Worm (Caenorhabditis elegans) whole organism, late embryonic: ENCODE data around the gene Y116A8C.463.

Experiments
- C08G9.2 ChIP-seq: sonication (generic microtip); optimal IDR thresholded peaks from 2 replicates; lab custom pipeline; 2016; ENCODE audit warnings: mild to moderate bottlenecking, missing genetic modification characterization, moderate library complexity, missing compliant biosample characterization
- C38D4.7 ChIP-seq: fragments of 200-800 bp; sonication (Bioruptor generic); optimal IDR thresholded peaks from 2 replicates; lab custom pipeline; 2018; ENCODE audit warnings: mild to moderate bottlenecking, missing genetic modification characterization, moderate library complexity, missing compliant biosample characterization
- K02D7.2 ChIP-seq: sonication (generic microtip); optimal IDR thresholded peaks from 2 replicates; lab custom pipeline; 2017; ENCODE audit warnings: mild to moderate bottlenecking, missing genetic modification characterization, missing compliant biosample characterization
- Y22D7AL.16 ChIP-seq: sonication (generic microtip); optimal IDR thresholded peaks from 2 replicates; lab custom pipeline; 2016; ENCODE audit warnings: missing genetic modification characterization, missing compliant biosample characterization
- ahr-1 ChIP-seq: sonication (generic microtip); optimal IDR thresholded peaks from 2 replicates; lab custom pipeline; 2016; ENCODE audit warnings: missing genetic modification characterization, missing compliant biosample characterization
- ama-1 ChIP-seq: fragments of 150-350 bp; optimal IDR thresholded peaks from 2 replicates; lab custom pipeline; 2014
- ceh-18 ChIP-seq: sonication (generic microtip); optimal IDR thresholded peaks from 2 replicates; lab custom pipeline; 2016; ENCODE audit warnings: missing genetic modification characterization, missing compliant biosample characterization
- ceh-19 ChIP-seq: fragments of 200-800 bp; sonication (Bioruptor generic); optimal IDR thresholded peaks from 2 replicates; lab custom pipeline; 2018; ENCODE audit warnings: mild to moderate bottlenecking, missing genetic modification characterization, missing compliant biosample characterization
- ceh-2 ChIP-seq: sonication (generic microtip); optimal IDR thresholded peaks from 2 replicates; lab custom pipeline; 2016; ENCODE audit warnings: missing genotype, missing genetic modification characterization, missing compliant biosample characterization
- ceh-22 ChIP-seq: sonication (generic microtip); optimal IDR thresholded peaks from 2 replicates; lab custom pipeline; 2017; ENCODE audit warnings: missing biosample characterization, missing genetic modification characterization
- ceh-24 ChIP-seq: sonication (generic microtip); optimal IDR thresholded peaks from 2 replicates; lab custom pipeline; 2016; ENCODE audit warnings: mild to moderate bottlenecking, missing genetic modification characterization, missing compliant biosample characterization
- ceh-31 ChIP-seq: sonication (generic microtip); optimal IDR thresholded peaks from 2 replicates; lab custom pipeline; 2016; ENCODE audit warnings: missing genetic modification characterization, missing compliant biosample characterization
- ceh-45 ChIP-seq: fragments of 200-800 bp; sonication (Bioruptor generic); IDR thresholded peaks from 2 replicates; pipeline ENCODE4 v1.3.6; 2022; ENCODE audit warnings: missing genetic modification reagents, missing genetic modification characterization, missing compliant biosample characterization
- ceh-48 ChIP-seq: sonication (generic microtip); optimal IDR thresholded peaks from 2 replicates; lab custom pipeline; 2016; ENCODE audit warnings: missing genetic modification characterization, inconsistent platforms, missing compliant biosample characterization
- ceh-6 ChIP-seq: fragments of 200-800 bp; sonication (Bioruptor generic); optimal IDR thresholded peaks from 2 replicates; lab custom pipeline; 2018; ENCODE audit warnings: mild to moderate bottlenecking, missing genetic modification characterization, missing compliant biosample characterization
- ceh-9 ChIP-seq: sonication (generic microtip); optimal IDR thresholded peaks from 2 replicates; lab custom pipeline; 2016; ENCODE audit warnings: mild to moderate bottlenecking, missing genetic modification characterization, inconsistent platforms, missing compliant biosample characterization
- dmd-4 ChIP-seq: sonication (generic microtip); optimal IDR thresholded peaks from 2 replicates; lab custom pipeline; 2016; ENCODE audit warnings: borderline replicate concordance, missing genetic modification characterization, missing compliant biosample characterization
- elt-2 ChIP-seq: sonication (generic microtip); optimal IDR thresholded peaks from 2 replicates; lab custom pipeline; 2016; ENCODE audit warnings: missing genetic modification reagents, missing genetic modification characterization, missing compliant biosample characterization
- elt-4 ChIP-seq: sonication (generic microtip); optimal IDR thresholded peaks from 2 replicates; lab custom pipeline; 2016; ENCODE audit warnings: missing genetic modification characterization, missing compliant biosample characterization
- ets-4 ChIP-seq: sonication (generic microtip); optimal IDR thresholded peaks from 2 replicates; lab custom pipeline; 2016; ENCODE audit warnings: missing genetic modification characterization, missing compliant biosample characterization
- eyg-1 ChIP-seq: sonication (generic microtip); optimal IDR thresholded peaks from 2 replicates; lab custom pipeline; 2016; ENCODE audit warnings: missing genotype, missing genetic modification characterization, missing compliant biosample characterization
- fax-1 ChIP-seq: sonication (generic microtip); optimal IDR thresholded peaks from 2 replicates; lab custom pipeline; 2016; ENCODE audit warnings: missing genotype, missing genetic modification characterization, missing compliant biosample characterization
- fkh-10 ChIP-seq: fragments of 150-350 bp; optimal IDR thresholded peaks from 2 replicates; lab custom pipeline; 2014; ENCODE audit warnings: missing biosample characterization, missing genetic modification reagents, missing genetic modification characterization
- fkh-6 ChIP-seq: sonication (generic microtip); optimal IDR thresholded peaks from 2 replicates; lab custom pipeline; 2016; ENCODE audit warnings: missing genetic modification characterization, missing compliant biosample characterization
- gmeb-2 ChIP-seq: sonication (generic microtip); optimal IDR thresholded peaks from 2 replicates; lab custom pipeline; 2016; ENCODE audit warnings: missing genetic modification characterization, inconsistent platforms, missing compliant biosample characterization
- hlh-30 ChIP-seq: sonication (generic microtip); optimal IDR thresholded peaks from 2 replicates; lab custom pipeline; 2017; ENCODE audit warnings: antibody characterized with exemption, missing genetic modification characterization, missing compliant biosample characterization; ENCODE audit not compliant: insufficient read depth
- hlh-6 ChIP-seq: sonication (generic microtip); optimal IDR thresholded peaks from 2 replicates; lab custom pipeline; 2016; ENCODE audit warnings: missing genotype, missing genetic modification characterization, missing compliant biosample characterization
- hlh-8 ChIP-seq: sonication (generic microtip); optimal IDR thresholded peaks from 2 replicates; lab custom pipeline; 2016; ENCODE audit warnings: missing genotype, missing genetic modification characterization, missing compliant biosample characterization
- nfya-1 ChIP-seq: sonication (generic microtip); optimal IDR thresholded peaks from 2 replicates; lab custom pipeline; 2017; ENCODE audit warnings: missing genetic modification characterization, mild to moderate bottlenecking, missing compliant biosample characterization, antibody characterized with exemption, moderate library complexity
- odd-2 ChIP-seq: sonication (generic microtip); optimal IDR thresholded peaks from 2 replicates; lab custom pipeline; 2017; ENCODE audit warnings: antibody characterized with exemption, mild to moderate bottlenecking, missing genetic modification characterization, missing compliant biosample characterization
- pat-9 ChIP-seq: fragments of 200-800 bp; sonication (Bioruptor generic); optimal IDR thresholded peaks from 2 replicates; lab custom pipeline; 2018; ENCODE audit warnings: mild to moderate bottlenecking, missing genetic modification characterization, moderate library complexity, missing compliant biosample characterization
- pha-2 ChIP-seq: sonication (generic microtip); optimal IDR thresholded peaks from 2 replicates; lab custom pipeline; 2017; ENCODE audit warnings: mild to moderate bottlenecking, missing genetic modification characterization, missing compliant biosample characterization
- pha-4 ChIP-seq: fragments of 150-350 bp; optimal IDR thresholded peaks from 2 replicates; lab custom pipeline; 2018; ENCODE audit warnings: missing biosample characterization, missing genetic modification reagents, missing genetic modification characterization
- pqm-1 ChIP-seq: sonication (generic microtip); optimal IDR thresholded peaks from 2 replicates; lab custom pipeline; 2016; ENCODE audit warnings: missing genetic modification characterization, missing compliant biosample characterization
- pros-1 ChIP-seq: fragments of 150-350 bp; optimal IDR thresholded peaks from 2 replicates; lab custom pipeline; 2014; ENCODE audit warnings: missing biosample characterization, missing genetic modification reagents, missing genetic modification characterization
- ref-2 ChIP-seq: sonication (generic microtip); optimal IDR thresholded peaks from 2 replicates; lab custom pipeline; 2016; ENCODE audit warnings: missing genetic modification characterization, missing compliant biosample characterization
- sox-2 ChIP-seq: fragments of 200-800 bp; sonication (Bioruptor generic); IDR thresholded peaks from 2 replicates; pipeline ENCODE4 v1.3.6; 2022; ENCODE audit warnings: missing genetic modification reagents, missing genetic modification characterization, missing compliant biosample characterization
- sox-4 ChIP-seq: sonication (generic microtip); optimal IDR thresholded peaks from 2 replicates; lab custom pipeline; 2017; ENCODE audit warnings: mild to moderate bottlenecking, missing genetic modification characterization, inconsistent platforms, missing compliant biosample characterization
- tbx-2 ChIP-seq: sonication (generic microtip); optimal IDR thresholded peaks from 2 replicates; lab custom pipeline; 2016; ENCODE audit warnings: missing genetic modification characterization, missing compliant biosample characterization
- tbx-7 ChIP-seq: sonication (generic microtip); optimal IDR thresholded peaks from 2 replicates; lab custom pipeline; 2016; ENCODE audit warnings: missing genotype, missing genetic modification characterization, missing compliant biosample characterization
- unc-3 ChIP-seq, 2 experiments: fragments of 200-800 bp in 1 of 2; sonication (Bioruptor generic) in 1 of 2; sonication (generic microtip) in 1 of 2; conservative IDR thresholded peaks in 1 of 2; optimal IDR thresholded peaks in 1 of 2; 2 replicates each; pipeline versions ENCODE4 v1.3.6 to Lab custom; 2016 to 2022; ENCODE audit warnings: missing compliant biosample characterization in 2 of 2, missing genetic modification characterization in 2 of 2, missing genetic modification reagents in 1 of 2
- unc-86 ChIP-seq: sonication (generic microtip); optimal IDR thresholded peaks from 2 replicates; lab custom pipeline; 2016; ENCODE audit warnings: missing genetic modification characterization, missing compliant biosample characterization
- zip-5 ChIP-seq: sonication (generic microtip); optimal IDR thresholded peaks from 2 replicates; lab custom pipeline; 2016; ENCODE audit warnings: missing genetic modification characterization, missing compliant biosample characterization

Y116A8C.463 gene

DNA sequence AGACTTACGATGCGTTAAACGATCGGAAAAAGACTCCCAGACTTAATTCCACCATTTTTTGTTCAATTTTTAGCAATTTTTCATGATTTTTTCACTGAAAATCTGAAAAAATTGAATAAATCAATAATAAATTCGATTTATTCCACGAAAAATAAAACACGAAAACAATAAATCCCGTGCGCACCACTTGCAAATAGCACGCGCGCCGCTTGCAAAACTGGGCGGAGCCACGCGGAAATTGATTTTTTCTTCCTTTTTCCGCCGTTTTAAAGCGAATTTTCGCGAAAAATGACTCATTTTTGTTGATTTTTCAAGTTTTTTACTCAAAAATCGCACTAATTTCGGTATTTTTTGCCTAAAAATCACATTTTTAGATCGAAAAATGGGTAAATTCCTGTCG, 27.2 kb downstream of the Y116A8C.463 start, which contains the start of the genes Y116A8C.9 and arf-6 (continued):
- TF ChIP-seq dmd-4 (tag; lab: Kevin White, UChicago), result peak; percentile 18
- no peak for TF ChIP-seq pha-2 (tag; lab: Kevin White, UChicago)
- no peak for TF ChIP-seq fkh-6 (tag; lab: Kevin White, UChicago)
- no peak for TF ChIP-seq pqm-1 (tag; lab: Kevin White, UChicago)
- no peak for TF ChIP-seq ceh-6
- no peak for TF ChIP-seq pros-1 (tag; lab: Kevin White, UChicago)
- TF ChIP-seq unc-86 (tag; lab: Kevin White, UChicago), result peak; percentile 69
- TF ChIP-seq unc-3 (GFP tag; conservative IDR thresholded peaks at IDR 0.05; lab: Robert Waterston, UW), result no peak
- peak; percentile 53 for TF ChIP-seq unc-3 (tag; optimal IDR thresholded peaks at IDR 0.05; lab: Kevin White, UChicago)
- no peak for TF ChIP-seq eyg-1 (tag; lab: Kevin White, UChicago)
- peak; percentile 22 for TF ChIP-seq C08G9.2 (tag; lab: Kevin White, UChicago)
- TF ChIP-seq sox-2 (GFP tag; lab: Robert Waterston, UW), result no peak
- TF ChIP-seq elt-4 (tag; lab: Kevin White, UChicago), result no peak
- peak; percentile 62 for TF ChIP-seq C38D4.7 (GFP tag; lab: Kevin White, UChicago)
- TF ChIP-seq tbx-2 (tag; lab: Kevin White, UChicago), result peak; percentile 42
- TF ChIP-seq ahr-1 (tag; lab: Kevin White, UChicago), result peak; percentile 62
- TF ChIP-seq ceh-2 (tag; lab: Kevin White, UChicago), result peak; percentile 56
- TF ChIP-seq fax-1, result peak; percentile 44
- TF ChIP-seq ceh-18, result no peak
- TF ChIP-seq odd-2 (tag; lab: Kevin White, UChicago), result no peak
- no peak for TF ChIP-seq fkh-10 (GFP tag; lab: Kevin White, UChicago)
- TF ChIP-seq ama-1, result no peak
- peak; percentile 43 for TF ChIP-seq zip-5 (tag; lab: Kevin White, UChicago)
- TF ChIP-seq ceh-22, result no peak
- TF ChIP-seq ceh-19 (GFP tag; lab: Kevin White, UChicago), result peak; percentile 68
- TF ChIP-seq ceh-9, result no peak
- TF ChIP-seq Y22D7AL.16 (tag; lab: Kevin White, UChicago), result peak; percentile 45
- TF ChIP-seq ref-2 (tag; lab: Kevin White, UChicago), result peak; percentile 1
- TF ChIP-seq hlh-30 (tag; lab: Kevin White, UChicago), result peak; percentile 48
- peak; percentile 55 for TF ChIP-seq nfya-1 (tag; lab: Kevin White, UChicago)
- TF ChIP-seq tbx-7 (tag; lab: Kevin White, UChicago), result peak; percentile 36
- TF ChIP-seq elt-2 (tag; lab: Kevin White, UChicago), result peak; percentile 75
- TF ChIP-seq ets-4, result no peak
- peak; percentile 56 for TF ChIP-seq gmeb-2 (tag; lab: Kevin White, UChicago)
- TF ChIP-seq ceh-31, result peak; percentile 61
- no peak for TF ChIP-seq hlh-6 (tag; lab: Kevin White, UChicago)
- peak; percentile 54 for TF ChIP-seq K02D7.2
- TF ChIP-seq pat-9 (tag; lab: Kevin White, UChicago), result peak; percentile 53
- TF ChIP-seq pha-4, result no peak
- TF ChIP-seq hlh-8 (tag; lab: Kevin White, UChicago), result peak; percentile 22
- peak; percentile 68 for TF ChIP-seq sox-4 (tag; lab: Kevin White, UChicago)
- peak; percentile 92 for TF ChIP-seq ceh-48

DNA sequence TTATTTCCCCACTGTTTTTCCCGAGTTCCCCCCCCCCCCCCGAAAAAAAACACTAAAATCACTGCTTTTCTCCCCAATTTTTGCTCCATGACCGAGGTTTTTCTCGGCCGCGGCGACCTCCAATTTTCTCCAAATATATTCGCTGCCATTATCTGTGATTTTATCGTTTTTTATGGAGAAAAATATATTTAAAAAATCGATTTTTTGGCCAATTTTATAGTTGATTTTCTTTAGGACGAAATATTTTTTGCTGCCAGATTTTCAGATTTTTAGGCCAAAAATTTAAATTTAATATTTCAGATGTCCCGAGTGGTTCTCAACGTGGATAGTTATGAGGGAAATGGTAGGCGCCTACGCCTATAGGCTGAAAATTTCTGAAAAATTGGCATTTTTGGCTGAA, 30.2 kb downstream of the Y116A8C.463 start, which contains the start of gene rad-54.B:
rad-54.B (plus strand) TSS at position 301 of the 400 bp plus-strand sequence.
- TF ChIP-seq C38D4.7 (GFP tag; lab: Kevin White, UChicago), result no peak
- no peak for TF ChIP-seq ceh-45 (GFP tag; lab: Robert Waterston, UW)
- TF ChIP-seq ceh-24 (tag; lab: Kevin White, UChicago), result no peak
- TF ChIP-seq ref-2 (tag; lab: Kevin White, UChicago), result no peak
